Worm (Caenorhabditis elegans) whole organism, L2 larva: ENCODE data around the gene F26D2.13.
A peak's percentile ranks its signal among the peaks of the same experiment; 100 is the strongest.

ENCODE experiments used
- C34F6.9 ChIP-seq: fragments of 150-350 bp; optimal IDR thresholded peaks from 2 replicates; lab custom pipeline; 2014; ENCODE audit warnings: missing biosample characterization, missing genetic modification characterization
- F13H6.1 ChIP-seq: sonication (generic microtip); optimal IDR thresholded peaks from 2 replicates; lab custom pipeline; 2016; ENCODE audit warnings: missing genetic modification characterization, missing compliant biosample characterization
- Y55F3AM.14 ChIP-seq: fragments of 200-800 bp; sonication (Bioruptor generic); optimal IDR thresholded peaks from 2 replicates; lab custom pipeline; 2018; ENCODE audit warnings: mild to moderate bottlenecking, missing genetic modification characterization, missing compliant biosample characterization
- aly-2 ChIP-seq: fragments of 150-350 bp; optimal IDR thresholded peaks from 2 replicates; lab custom pipeline; 2014; ENCODE audit warnings: missing biosample characterization, missing genetic modification characterization
- ama-1 ChIP-seq: fragments of 150-350 bp; optimal IDR thresholded peaks from 2 replicates; lab custom pipeline; 2018; ENCODE audit warnings: inconsistent platforms
- blmp-1 ChIP-seq: sonication (generic microtip); optimal IDR thresholded peaks from 2 replicates; lab custom pipeline; 2017; ENCODE audit warnings: missing genetic modification characterization, mild to moderate bottlenecking, missing compliant biosample characterization, antibody characterized with exemption, moderate library complexity; ENCODE audit not compliant: insufficient read depth
- ceh-82 ChIP-seq: fragments of 150-350 bp; optimal IDR thresholded peaks from 2 replicates; lab custom pipeline; 2014; ENCODE audit warnings: missing biosample characterization, missing genetic modification characterization
- dmd-4 ChIP-seq: sonication (generic microtip); optimal IDR thresholded peaks from 2 replicates; lab custom pipeline; 2017; ENCODE audit warnings: missing biosample characterization, missing genetic modification characterization
- elt-1 ChIP-seq: fragments of 150-350 bp; optimal IDR thresholded peaks from 2 replicates; lab custom pipeline; 2014; ENCODE audit warnings: missing biosample characterization, missing genetic modification characterization
- elt-3 ChIP-seq: sonication (generic microtip); optimal IDR thresholded peaks from 2 replicates; lab custom pipeline; 2017; ENCODE audit warnings: missing biosample characterization, missing genetic modification characterization
- fos-1 ChIP-seq: fragments of 150-350 bp; optimal IDR thresholded peaks from 2 replicates; lab custom pipeline; 2014; ENCODE audit warnings: missing biosample characterization, missing genetic modification characterization
- gmeb-1 ChIP-seq: fragments of 150-350 bp; optimal IDR thresholded peaks from 2 replicates; lab custom pipeline; 2014; ENCODE audit warnings: missing biosample characterization, missing genetic modification characterization
- lin-13 ChIP-seq: fragments of 150-350 bp; optimal IDR thresholded peaks from 2 replicates; lab custom pipeline; 2014; ENCODE audit warnings: missing biosample characterization, missing genetic modification reagents, missing genetic modification characterization
- lsy-2 ChIP-seq, 2 experiments: fragments of 150-350 bp in 1 of 2; sonication (generic microtip) in 1 of 2; optimal IDR thresholded peaks; 2 replicates each; lab custom pipeline; 2014 to 2017; ENCODE audit warnings: missing biosample characterization in 2 of 2, missing genetic modification characterization in 2 of 2
- mab-5 ChIP-seq: fragments of 150-350 bp; optimal IDR thresholded peaks from 2 replicates; lab custom pipeline; 2014; ENCODE audit warnings: missing biosample characterization, missing genetic modification characterization
- mbf-1 ChIP-seq: sonication (generic microtip); optimal IDR thresholded peaks from 2 replicates; lab custom pipeline; 2017; ENCODE audit warnings: missing biosample characterization, missing genetic modification characterization
- mdl-1 ChIP-seq, 2 experiments: fragments of 150-350 bp in 1 of 2; sonication (generic microtip) in 1 of 2; optimal IDR thresholded peaks; 2 replicates each; lab custom pipeline; 2017; ENCODE audit warnings: missing biosample characterization in 2 of 2, missing genetic modification characterization in 2 of 2
- nhr-10 ChIP-seq: sonication (generic microtip); optimal IDR thresholded peaks from 2 replicates; lab custom pipeline; 2017; ENCODE audit warnings: missing biosample characterization, missing genetic modification characterization
- nhr-11 ChIP-seq: fragments of 150-350 bp; optimal IDR thresholded peaks from 2 replicates; lab custom pipeline; 2014; ENCODE audit warnings: missing biosample characterization, missing genetic modification characterization
- nhr-12 ChIP-seq: fragments of 150-350 bp; optimal IDR thresholded peaks from 2 replicates; lab custom pipeline; 2014; ENCODE audit warnings: missing biosample characterization, missing genetic modification characterization
- nhr-129 ChIP-seq: fragments of 150-350 bp; optimal IDR thresholded peaks from 2 replicates; lab custom pipeline; 2014; ENCODE audit warnings: missing biosample characterization, missing genetic modification characterization
- nhr-21 ChIP-seq: fragments of 150-350 bp; optimal IDR thresholded peaks from 2 replicates; lab custom pipeline; 2014; ENCODE audit warnings: missing biosample characterization, missing genetic modification characterization
- nhr-25 ChIP-seq: fragments of 150-350 bp; sonication (generic microtip); optimal IDR thresholded peaks from 3 replicates; lab custom pipeline; 2014; ENCODE audit warnings: missing biosample characterization, missing genetic modification characterization
- nhr-6 ChIP-seq: fragments of 150-350 bp; optimal IDR thresholded peaks from 2 replicates; lab custom pipeline; 2014; ENCODE audit warnings: missing biosample characterization, missing genetic modification characterization
- sem-4 ChIP-seq: fragments of 150-350 bp; optimal IDR thresholded peaks from 2 replicates; lab custom pipeline; 2014; ENCODE audit warnings: missing biosample characterization, missing genetic modification reagents, missing genetic modification characterization
- skn-1 ChIP-seq: sonication (generic microtip); optimal IDR thresholded peaks from 2 replicates; lab custom pipeline; 2017; ENCODE audit warnings: missing biosample characterization, missing genetic modification characterization
- sma-9 ChIP-seq, 2 experiments: fragments of 150-350 bp in 1 of 2; sonication (generic microtip) in 1 of 2; optimal IDR thresholded peaks; 2 replicates each; lab custom pipeline; 2014 to 2016; ENCODE audit warnings: missing genetic modification characterization in 2 of 2, mild to moderate bottlenecking in 1 of 2, missing biosample characterization in 1 of 2, missing compliant biosample characterization in 1 of 2, missing genetic modification reagents in 1 of 2, moderate library complexity in 1 of 2
- snpc-4 ChIP-seq: fragments of 150-350 bp; optimal IDR thresholded peaks from 2 replicates; lab custom pipeline; 2014; ENCODE audit warnings: missing biosample characterization, missing genetic modification characterization
- unc-39 ChIP-seq: fragments of 150-350 bp; optimal IDR thresholded peaks from 2 replicates; lab custom pipeline; 2014; ENCODE audit warnings: missing biosample characterization, missing genetic modification characterization
- ztf-1 ChIP-seq: fragments of 200-800 bp; sonication (Bioruptor generic); conservative IDR thresholded peaks from 2 replicates; pipeline ENCODE4 v1.3.6; 2022; ENCODE audit warnings: missing genetic modification characterization, missing compliant biosample characterization

F26D2.13 gene

ce11 chrV:16395131-16395530 is 40.3 kb downstream of the F26D2.13 start, which contains the start of gene F13A7.11 (continued):
- TF ChIP-seq elt-3 (tag; lab: Kevin White, UChicago), result no peak
- peak; percentile 15 for TF ChIP-seq C34F6.9 (tag; lab: Kevin White, UChicago)
- TF ChIP-seq, all 48 proteins: peak for 8

- TF ChIP-seq lin-13 (GFP tag; lab: Kevin White, UChicago) (no peak), sem-4 (no peak), nhr-25 (tag; lab: Kevin White, UChicago) (no peak), C34F6.9 (tag; lab: Kevin White, UChicago) (no peak), sma-9 (GFP tag; optimal IDR thresholded peaks at IDR 0.05; lab: Kevin White, UChicago) (no peak), sma-9 (tag; optimal IDR thresholded peaks at IDR 0.05; lab: Kevin White, UChicago) (no peak), nhr-12 (tag; lab: Kevin White, UChicago) (no peak), unc-39 (no peak), nhr-21 (no peak), ceh-82 (tag; lab: Kevin White, UChicago) (no peak), gmeb-1 (tag; lab: Kevin White, UChicago) (no peak), lsy-2 (tag; optimal IDR thresholded peaks at IDR 0.05; lab: Kevin White, UChicago) (no peak), nhr-11 (tag; lab: Kevin White, UChicago) (no peak), elt-3 (tag; lab: Kevin White, UChicago) (no peak), nhr-6 (no peak), aly-2 (tag; lab: Kevin White, UChicago) (no peak), elt-1 (tag; lab: Kevin White, UChicago) (no peak)
Measured at ce11 chrV:16393728-16394127, 41.7 kb downstream of the F26D2.13 start, which contains the start of gene srd-63. Gene srd-63, minus strand, starts transcription at chrV:16393828.

- TF ChIP-seq F13H6.1 (no peak), blmp-1 (tag; lab: Kevin White, UChicago) (no peak), sma-9 (GFP tag; optimal IDR thresholded peaks at IDR 0.05; lab: Kevin White, UChicago) (peak; percentile 77), sma-9 (tag; optimal IDR thresholded peaks at IDR 0.05; lab: Kevin White, UChicago) (no peak), nhr-10 (no peak), aly-2 (tag; lab: Kevin White, UChicago) (no peak), fos-1 (peak; percentile 49), ztf-1 (GFP tag; lab: Robert Waterston, UW) (no peak), dmd-4 (no peak), mbf-1 (no peak), ama-1 (lab: Kevin White, UChicago) (no peak), snpc-4 (no peak), mdl-1 (tag; optimal IDR thresholded peaks at IDR 0.05; lab: Kevin White, UChicago) (no peak), lsy-2 (tag; optimal IDR thresholded peaks at IDR 0.05; lab: Kevin White, UChicago) (no peak), nhr-129 (tag; lab: Kevin White, UChicago) (peak; percentile 5)
- TF ChIP-seq, all 48 proteins: peak for 3
Measured at ce11 chrV:16390655-16391054, 44.8 kb downstream of the F26D2.13 start, which contains the start of gene gst-44. Gene gst-44, plus strand, starts transcription at chrV:16390891.

ce11 chrV:16388268-16388667 is 47.1 kb downstream of the F26D2.13 start, which contains the start of gene sri-65:
Gene sri-65, minus strand, starts transcription at chrV:16388368.
- TF ChIP-seq mab-5 (no peak), nhr-12 (tag; lab: Kevin White, UChicago) (no peak), skn-1 (tag; lab: Kevin White, UChicago) (no peak), lin-13 (GFP tag; lab: Kevin White, UChicago) (no peak), Y55F3AM.14 (GFP tag; lab: Kevin White, UChicago) (no peak), nhr-129 (tag; lab: Kevin White, UChicago) (no peak), dmd-4 (no peak)
